Fruit fly (Drosophila melanogaster) whole organism, embryonic: ENCODE data around the gene Shaw.

Source experiments
- Adf1 ChIP-seq: fragments of 200-800 bp; sonication (Bioruptor generic); IDR thresholded peaks from 2 replicates; pipeline ENCODE4 v1.3.6; 2022; ENCODE audit warnings: missing biosample characterization, missing genetic modification characterization
- B-H2 ChIP-seq: fragments of 200-800 bp; sonication (Bioruptor generic); optimal IDR thresholded peaks from 2 replicates; lab custom pipeline; 2018; ENCODE audit warnings: missing biosample characterization, mild to moderate bottlenecking, missing genetic modification characterization
- BEAF-32 ChIP-seq: fragments of 200-800 bp; sonication (Bioruptor generic); optimal IDR thresholded peaks from 3 replicates; lab custom pipeline; 2017; ENCODE audit warnings: missing biosample characterization, missing genetic modification characterization, mild to moderate bottlenecking, moderate library complexity, missing genetic modification reagents
- Bgb ChIP-seq: fragments of 200-800 bp; sonication (Bioruptor generic); IDR thresholded peaks from 2 replicates; pipeline ENCODE4 v1.3.6; 2022; ENCODE audit warnings: missing biosample characterization, missing genetic modification characterization; ENCODE audit not compliant: partially characterized antibody
- CG10209 ChIP-seq: fragments of 200-800 bp; sonication (Bioruptor generic); optimal IDR thresholded peaks from 3 replicates; lab custom pipeline; 2017; ENCODE audit warnings: missing biosample characterization, mild to moderate bottlenecking, missing genetic modification characterization, missing genetic modification reagents
- CG11085 ChIP-seq: fragments of 200-800 bp; sonication (Bioruptor generic); IDR thresholded peaks from 2 replicates; pipeline ENCODE4 v1.3.6; 2022; ENCODE audit warnings: missing biosample characterization, missing genetic modification characterization
- CG13424 ChIP-seq: fragments of 200-800 bp; sonication (Bioruptor generic); optimal IDR thresholded peaks from 2 replicates; lab custom pipeline; 2019; ENCODE audit warnings: missing biosample characterization, mild to moderate bottlenecking, missing genetic modification characterization, moderate library complexity
- CG13775 ChIP-seq: fragments of 200-800 bp; sonication (Bioruptor generic); optimal IDR thresholded peaks from 3 replicates; lab custom pipeline; 2017; ENCODE audit warnings: missing biosample characterization, mild to moderate bottlenecking, missing genetic modification characterization
- CG17186 ChIP-seq: fragments of 200-800 bp; sonication (Bioruptor generic); optimal IDR thresholded peaks from 3 replicates; lab custom pipeline; 2017; ENCODE audit warnings: missing biosample characterization, missing genetic modification reagents, missing genetic modification characterization
- CG17912 ChIP-seq: fragments of 200-800 bp; sonication (Bioruptor generic); optimal IDR thresholded peaks from 2 replicates; lab custom pipeline; 2018; ENCODE audit warnings: missing biosample characterization, mild to moderate bottlenecking, missing genetic modification characterization
- CG30020 ChIP-seq: fragments of 200-800 bp; optimal IDR thresholded peaks from 2 replicates; lab custom pipeline; 2019; ENCODE audit warnings: missing biosample characterization, mild to moderate bottlenecking, missing genetic modification characterization, moderate library complexity
- CG34422 ChIP-seq: fragments of 200-800 bp; sonication (Bioruptor generic); IDR thresholded peaks from 3 replicates; pipeline ENCODE4 v1.3.6; 2022; ENCODE audit warnings: missing biosample characterization, missing genetic modification characterization
- CG3847 ChIP-seq: fragments of 200-800 bp; sonication (Bioruptor generic); IDR thresholded peaks from 2 replicates; pipeline ENCODE4 v1.3.6; 2022; ENCODE audit warnings: missing biosample characterization, missing genetic modification characterization
- CG4730 ChIP-seq: fragments of 200-800 bp; sonication (Bioruptor generic); IDR thresholded peaks from 2 replicates; pipeline ENCODE4 v1.3.6; 2022; ENCODE audit warnings: missing biosample characterization, missing genetic modification characterization
- CG4820 ChIP-seq: fragments of 200-800 bp; sonication (Bioruptor generic); optimal IDR thresholded peaks from 3 replicates; lab custom pipeline; 2016; ENCODE audit warnings: missing biosample characterization, missing genetic modification characterization
- CG7963 ChIP-seq: fragments of 200-800 bp; sonication (Bioruptor generic); IDR thresholded peaks from 3 replicates; pipeline ENCODE4 v1.3.6; 2022; ENCODE audit warnings: missing biosample characterization, missing genetic modification characterization; ENCODE audit not compliant: partially characterized antibody
- CG8290 ChIP-seq, 3 experiments: fragments of 200-800 bp; sonication (Bioruptor generic); optimal IDR thresholded peaks; 2 replicates each; lab custom pipeline; 2016 to 2019; ENCODE audit warnings: missing biosample characterization in 3 of 3, missing genetic modification characterization in 3 of 3, mild to moderate bottlenecking in 2 of 3, moderate library complexity in 1 of 3
- CG8765 ChIP-seq: fragments of 200-800 bp; sonication (Bioruptor generic); IDR thresholded peaks from 2 replicates; pipeline ENCODE4 v1.3.6; 2022; ENCODE audit warnings: missing biosample characterization, missing genetic modification characterization
- Dip2 ChIP-seq: fragments of 200-800 bp; sonication (Bioruptor generic); IDR thresholded peaks from 2 replicates; pipeline ENCODE4 v1.3.6; 2022; ENCODE audit warnings: missing biosample characterization, missing genetic modification characterization
- Dll ChIP-seq: fragments of 200-800 bp; sonication (Bioruptor generic); IDR thresholded peaks from 4 replicates; pipeline ENCODE4 v1.3.6; 2022; ENCODE audit warnings: missing biosample characterization, missing genetic modification characterization; ENCODE audit not compliant: partially characterized antibody
- Doc2 ChIP-seq: fragments of 200-800 bp; sonication (Bioruptor generic); IDR thresholded peaks from 2 replicates; pipeline ENCODE4 v1.3.6; 2022; ENCODE audit warnings: missing biosample characterization, missing genetic modification characterization
- Ets97D ChIP-seq: fragments of 200-800 bp; sonication (Bioruptor generic); optimal IDR thresholded peaks from 3 replicates; lab custom pipeline; 2016; ENCODE audit warnings: missing biosample characterization, missing genetic modification characterization
- GATAe ChIP-seq: fragments of 200-800 bp; sonication (Bioruptor generic); conservative IDR thresholded peaks from 2 replicates; pipeline ENCODE4 v1.3.6; 2022; ENCODE audit warnings: missing biosample characterization, missing genetic modification characterization
- HHEX ChIP-seq: fragments of 200-800 bp; sonication (Bioruptor generic); optimal IDR thresholded peaks from 3 replicates; lab custom pipeline; 2017; ENCODE audit warnings: missing biosample characterization, mild to moderate bottlenecking, missing genetic modification characterization, missing genetic modification reagents
- HLH54F ChIP-seq: fragments of 200-800 bp; sonication (Bioruptor generic); optimal IDR thresholded peaks from 3 replicates; lab custom pipeline; 2016; ENCODE audit warnings: missing biosample characterization, missing genetic modification characterization
- Lhr ChIP-seq: fragments of 200-800 bp; sonication (Bioruptor generic); optimal IDR thresholded peaks from 3 replicates; lab custom pipeline; 2017; ENCODE audit warnings: mild to moderate bottlenecking, missing biosample characterization, missing genetic modification reagents, missing genetic modification characterization
- Myb ChIP-seq: fragments of 200-800 bp; sonication (Bioruptor generic); optimal IDR thresholded peaks from 2 replicates; lab custom pipeline; 2016; ENCODE audit warnings: missing biosample characterization, missing genetic modification characterization
- PHDP ChIP-seq: fragments of 200-800 bp; sonication (Bioruptor generic); optimal IDR thresholded peaks from 3 replicates; lab custom pipeline; 2018; ENCODE audit warnings: missing biosample characterization, mild to moderate bottlenecking, missing genetic modification characterization, moderate library complexity
- aop ChIP-seq: fragments of 200-800 bp; sonication (Bioruptor generic); IDR thresholded peaks from 2 replicates; pipeline ENCODE4 v1.3.6; 2022; ENCODE audit warnings: missing biosample characterization, missing genetic modification characterization
- crol ChIP-seq: fragments of 200-800 bp; sonication (Bioruptor generic); IDR thresholded peaks from 2 replicates; pipeline ENCODE4 v1.3.6; 2022; ENCODE audit warnings: missing biosample characterization, missing genetic modification characterization
- crp ChIP-seq, 2 experiments: fragments of 200-800 bp; sonication (Bioruptor generic); optimal IDR thresholded peaks; 2 replicates in 1 of 2; 3 replicates in 1 of 2; lab custom pipeline; 2017; ENCODE audit warnings: missing biosample characterization in 2 of 2, missing genetic modification characterization in 2 of 2, mild to moderate bottlenecking in 1 of 2, moderate library complexity in 1 of 2
- da ChIP-seq: fragments of 200-800 bp; sonication (Bioruptor generic); optimal IDR thresholded peaks from 2 replicates; lab custom pipeline; 2016; ENCODE audit warnings: missing biosample characterization, missing genetic modification characterization
- dpn ChIP-seq, 2 experiments: fragments of 200-800 bp; sonication (Bioruptor generic); optimal IDR thresholded peaks; 3 replicates each; lab custom pipeline; 2016; ENCODE audit warnings: missing biosample characterization in 2 of 2, missing genetic modification characterization in 2 of 2
- fd102C ChIP-seq: fragments of 200-800 bp; sonication (Bioruptor generic); optimal IDR thresholded peaks from 2 replicates; lab custom pipeline; 2018; ENCODE audit warnings: missing biosample characterization, mild to moderate bottlenecking, missing genetic modification characterization, moderate library complexity
- grau ChIP-seq: fragments of 200-800 bp; optimal IDR thresholded peaks from 3 replicates; lab custom pipeline; 2019; ENCODE audit warnings: missing biosample characterization, mild to moderate bottlenecking, missing genetic modification characterization, moderate library complexity
- gsb-n ChIP-seq: fragments of 200-800 bp; sonication (Bioruptor generic); optimal IDR thresholded peaks from 3 replicates; lab custom pipeline; 2018; ENCODE audit warnings: missing biosample characterization, mild to moderate bottlenecking, missing genetic modification characterization
- her ChIP-seq: fragments of 200-800 bp; sonication (Bioruptor generic); optimal IDR thresholded peaks from 2 replicates; lab custom pipeline; 2016; ENCODE audit warnings: missing biosample characterization, missing genetic modification characterization
- jumu ChIP-seq: fragments of 200-800 bp; sonication (Bioruptor generic); optimal IDR thresholded peaks from 3 replicates; lab custom pipeline; 2016; ENCODE audit warnings: missing biosample characterization, missing genetic modification characterization
- nmo ChIP-seq: fragments of 200-800 bp; sonication (Bioruptor generic); optimal IDR thresholded peaks from 2 replicates; lab custom pipeline; 2018; ENCODE audit warnings: missing biosample characterization, mild to moderate bottlenecking, missing genetic modification characterization, moderate library complexity
- pzg ChIP-seq: fragments of 200-800 bp; sonication (Bioruptor generic); optimal IDR thresholded peaks from 3 replicates; lab custom pipeline; 2018; ENCODE audit warnings: missing biosample characterization, mild to moderate bottlenecking, missing genetic modification characterization, moderate library complexity
- ro ChIP-seq: fragments of 200-800 bp; sonication (Bioruptor generic); IDR thresholded peaks from 2 replicates; pipeline ENCODE4 v1.3.6; 2022; ENCODE audit warnings: missing biosample characterization, missing genetic modification characterization
- seq ChIP-seq: fragments of 200-800 bp; sonication (Bioruptor generic); IDR thresholded peaks from 2 replicates; pipeline ENCODE4 v1.3.6; 2022; ENCODE audit warnings: missing biosample characterization, missing genetic modification characterization
- sqz ChIP-seq: fragments of 200-800 bp; sonication (Bioruptor generic); optimal IDR thresholded peaks from 3 replicates; lab custom pipeline; 2018; ENCODE audit warnings: missing biosample characterization, mild to moderate bottlenecking, missing genetic modification characterization
- stwl ChIP-seq: fragments of 200-800 bp; sonication (Bioruptor generic); optimal IDR thresholded peaks from 3 replicates; lab custom pipeline; 2018; ENCODE audit warnings: missing biosample characterization, mild to moderate bottlenecking, missing genetic modification characterization, moderate library complexity
- tna ChIP-seq: fragments of 200-800 bp; sonication (Bioruptor generic); IDR thresholded peaks from 2 replicates; pipeline ENCODE4 v1.3.6; 2022; ENCODE audit warnings: missing biosample characterization, missing genetic modification characterization; ENCODE audit not compliant: partially characterized antibody
- zen2 ChIP-seq: fragments of 200-800 bp; sonication (Bioruptor generic); IDR thresholded peaks from 3 replicates; pipeline ENCODE4 v1.3.6; 2022; ENCODE audit warnings: missing biosample characterization, missing genetic modification characterization; ENCODE audit not compliant: partially characterized antibody

Gene Shaw

DNA sequence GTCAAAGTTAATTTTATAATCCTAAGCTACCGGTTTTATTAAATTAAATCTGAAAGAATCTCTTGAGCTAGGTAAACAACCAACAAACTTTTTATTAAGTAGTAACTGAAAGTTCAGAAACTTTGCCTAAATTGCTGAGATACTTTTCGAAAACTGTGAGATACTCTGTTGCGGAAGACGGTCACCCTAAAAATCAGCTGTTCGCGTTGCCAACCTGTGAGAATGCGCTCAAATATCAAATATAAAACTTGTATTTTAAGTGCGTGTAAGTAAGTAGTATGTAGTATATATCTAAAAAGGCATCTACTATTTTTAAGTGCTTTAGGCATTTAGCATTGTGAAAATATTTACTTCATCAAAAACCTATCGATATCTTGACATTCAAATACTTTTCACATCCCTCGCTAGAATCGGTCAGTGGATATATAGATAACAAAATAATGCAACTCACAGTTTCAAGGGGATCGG, 5.0 kb upstream of the Shaw start, which contains the start of the genes CG31955 and CG2818 (continued):
- TF ChIP-seq CG8765 (GFP tag; lab: Robert Waterston, UW) (no peak), Myb (peak; percentile 55), jumu (GFP tag; lab: Kevin White, UChicago) (no peak), Ets97D (GFP tag; lab: Kevin White, UChicago) (peak; percentile 50), CG11085 (GFP tag; lab: Robert Waterston, UW) (no peak), CG10209 (GFP tag; lab: Kevin White, UChicago) (no peak), Dll (GFP tag; lab: Robert Waterston, UW) (peak; percentile 82), CG17912 (GFP tag; lab: Kevin White, UChicago) (no peak), HLH54F (GFP tag; lab: Kevin White, UChicago) (peak; percentile 35), HHEX (GFP tag; lab: Kevin White, UChicago) (no peak), CG30020 (tag; lab: Kevin White, UChicago) (peak; percentile 36), CG4820 (no peak), Dip2 (GFP tag; lab: Robert Waterston, UW) (no peak), her (GFP tag; lab: Kevin White, UChicago) (no peak), pzg (peak; percentile 71), tna (no peak), zen2 (GFP tag; lab: Robert Waterston, UW) (peak; percentile 38; the same call in 1 of the 3 replicates), ro (no peak), nmo (GFP tag; lab: Kevin White, UChicago) (peak; percentile 32), crp (GFP tag; optimal IDR thresholded peaks at IDR 0.05; lab: Kevin White, UChicago) (peak; percentile 71 to 96), CG34422 (no peak), CG8290 (GFP tag; optimal IDR thresholded peaks at IDR 0.05; lab: Kevin White, UChicago) (no peak), CG8290 (tag; optimal IDR thresholded peaks at IDR 0.05; lab: Kevin White, UChicago) (peak in 1 of 2 experiments; percentile 59), crol (GFP tag; lab: Robert Waterston, UW) (no peak), da (GFP tag; lab: Kevin White, UChicago) (no peak), Doc2 (GFP tag; lab: Robert Waterston, UW) (no peak), dpn (GFP tag; optimal IDR thresholded peaks at IDR 0.05; lab: Kevin White, UChicago) (peak in 1 of 2 experiments; percentile 14), PHDP (peak; percentile 3), CG13424 (tag; lab: Kevin White, UChicago) (peak; percentile 48), stwl (tag; lab: Kevin White, UChicago) (peak; percentile 70), GATAe (GFP tag; lab: Robert Waterston, UW) (0 out of 2 replicates have a peak, but pooled peaks have one; percentile 25), seq (GFP tag; lab: Robert Waterston, UW) (no peak), Bgb (GFP tag; lab: Robert Waterston, UW) (peak; percentile 61; the same call in 1 of the 2 replicates), B-H2 (GFP tag; lab: Kevin White, UChicago) (peak; percentile 23), aop (GFP tag; lab: Robert Waterston, UW) (no peak), sqz (no peak), BEAF-32 (peak; percentile 80), CG7963 (GFP tag; lab: Robert Waterston, UW) (no peak), Lhr (no peak), CG3847 (GFP tag; lab: Robert Waterston, UW) (peak; percentile 51), CG4730 (GFP tag; lab: Robert Waterston, UW) (no peak), CG17186 (GFP tag; lab: Kevin White, UChicago) (peak; percentile 82), CG13775 (GFP tag; lab: Kevin White, UChicago) (no peak), grau (tag; lab: Kevin White, UChicago) (peak; percentile 18), Adf1 (GFP tag; lab: Robert Waterston, UW) (0 out of 2 replicates have a peak, but pooled peaks have one; percentile 5), gsb-n (tag; lab: Kevin White, UChicago) (no peak), fd102C (GFP tag; lab: Kevin White, UChicago) (no peak)
